Fruit fly (Drosophila melanogaster): ENCODE data around the gene p38a.

Gene p38a

dm6 chr3R:24138478-24139455 lies 13.4 kb downstream of the p38a start:
- TF ChIP-seq Rel (GFP tag; optimal IDR thresholded peaks at IDR 0.05), result no peak
- peak; percentile 78 for TF ChIP-seq Rel (tag; optimal IDR thresholded peaks at IDR 0.05)
- no peak for TF ChIP-seq Abd-B (GFP tag; optimal IDR thresholded peaks at IDR 0.05)
- peak; percentile 5 for TF ChIP-seq fru (GFP tag; optimal IDR thresholded peaks at IDR 0.05)

- TF ChIP-seq dmrt93B (GFP tag; optimal IDR thresholded peaks at IDR 0.05) (no peak), OdsH (GFP tag; optimal IDR thresholded peaks at IDR 0.05) (no peak), Myc (optimal IDR thresholded peaks at IDR 0.05) (no peak), br (GFP tag; optimal IDR thresholded peaks at IDR 0.05) (no peak), fru (GFP tag; optimal IDR thresholded peaks at IDR 0.05) (peak; percentile 72), Dfd (GFP tag; optimal IDR thresholded peaks at IDR 0.05) (no peak), pan (optimal IDR thresholded peaks at IDR 0.05) (no peak), dsf (GFP tag; optimal IDR thresholded peaks at IDR 0.05; ENCODE audit: borderline replicate concordance) (no peak), Rel (GFP tag; optimal IDR thresholded peaks at IDR 0.05) (peak; percentile 54), Rel (tag; optimal IDR thresholded peaks at IDR 0.05) (peak; percentile 77), dl (GFP tag; optimal IDR thresholded peaks at IDR 0.05; ENCODE audit: insufficient read depth in 1 of 2, partially characterized antibody in 2 of 2) (no peak), Dif (GFP tag; optimal IDR thresholded peaks at IDR 0.05; ENCODE audit: partially characterized antibody) (no peak), Mio (GFP tag; optimal IDR thresholded peaks at IDR 0.05) (no peak)
These were observed 14.7 kb downstream of the p38a start, which contains the start of gene Npc2f for dm6 chr3R:24137311-24137945. Npc2f (plus strand) TSS chr3R:24137895.

dm6 chr3R:24134580-24134979 lies 17.5 kb downstream of the p38a start, which contains the start of gene Sec10:
Sec10 (plus strand) TSS chr3R:24134831.
- TF ChIP-seq Dif (GFP tag; optimal IDR thresholded peaks at IDR 0.05; ENCODE audit: partially characterized antibody) (no peak), Rel (GFP tag; optimal IDR thresholded peaks at IDR 0.05) (no peak), Rel (tag; optimal IDR thresholded peaks at IDR 0.05) (peak; percentile 28)

dm6 chr3R:24130080-24130479 lies 22.0 kb downstream of the p38a start, which contains the start of the genes GatB and Tsc1:
GatB (minus strand) TSS chr3R:24130255.
Tsc1 (plus strand) TSS chr3R:24130307.
- no peak for TF ChIP-seq Dif (GFP tag; optimal IDR thresholded peaks at IDR 0.05; ENCODE audit: partially characterized antibody)
- no peak for TF ChIP-seq Dfd (GFP tag; optimal IDR thresholded peaks at IDR 0.05)
- no peak for TF ChIP-seq foxo (GFP tag; optimal IDR thresholded peaks at IDR 0.05)
- no peak for TF ChIP-seq Rel (GFP tag; optimal IDR thresholded peaks at IDR 0.05)
- TF ChIP-seq Rel (tag; optimal IDR thresholded peaks at IDR 0.05), result peak; percentile 39
- no peak for TF ChIP-seq HLH106 (tag; optimal IDR thresholded peaks at IDR 0.05)
- TF ChIP-seq dl (GFP tag; optimal IDR thresholded peaks at IDR 0.05; ENCODE audit: insufficient read depth in 1 of 2, partially characterized antibody in 2 of 2), result no peak
- no peak for TF ChIP-seq sage (GFP tag; optimal IDR thresholded peaks at IDR 0.05)
- TF ChIP-seq Hr78 (GFP tag; optimal IDR thresholded peaks at IDR 0.05), result no peak

- no peak for TF ChIP-seq HLH106 (tag; optimal IDR thresholded peaks at IDR 0.05)
- TF ChIP-seq Hnf4 (GFP tag; optimal IDR thresholded peaks at IDR 0.05), result no peak
- TF ChIP-seq Rel (GFP tag; optimal IDR thresholded peaks at IDR 0.05), result no peak
- TF ChIP-seq Rel (tag; optimal IDR thresholded peaks at IDR 0.05), result no peak
- TF ChIP-seq CG32264 (GFP tag; optimal IDR thresholded peaks at IDR 0.05), result no peak
- no peak for TF ChIP-seq jim (GFP tag; optimal IDR thresholded peaks at IDR 0.05)
- no peak for TF ChIP-seq dmrt93B (GFP tag; optimal IDR thresholded peaks at IDR 0.05)
- TF ChIP-seq foxo (GFP tag; optimal IDR thresholded peaks at IDR 0.05), result no peak
- TF ChIP-seq brk (GFP tag; optimal IDR thresholded peaks at IDR 0.05), result no peak
- no peak for TF ChIP-seq tai (GFP tag; optimal IDR thresholded peaks at IDR 0.05)
- no peak for TF ChIP-seq lola (GFP tag; optimal IDR thresholded peaks at IDR 0.05)
- no peak for TF ChIP-seq rgr (GFP tag; optimal IDR thresholded peaks at IDR 0.05)
- TF ChIP-seq CrebA (GFP tag; optimal IDR thresholded peaks at IDR 0.05; ENCODE audit: borderline replicate concordance), result no peak
- TF ChIP-seq usp (GFP tag; optimal IDR thresholded peaks at IDR 0.05), result no peak
- no peak for TF ChIP-seq Abd-B (GFP tag; optimal IDR thresholded peaks at IDR 0.05)
- TF ChIP-seq Myc (optimal IDR thresholded peaks at IDR 0.05), result no peak
These were observed 29.8 kb downstream of the p38a start for dm6 chr3R:24122369-24122768.

Data from whole organism, wandering third instar larva.